Fruit fly (Drosophila melanogaster) Kc167 (cell line): ENCODE data around the gene pn.

Experiments
- Myc ChIP-seq: fragments of >200 bp; optimal IDR thresholded peaks from 2 replicates; lab custom pipeline; 2017; ENCODE audit warnings: missing external identifiers
- Sin3A ChIP-seq: fragments of >200 bp; optimal IDR thresholded peaks from 2 replicates; lab custom pipeline; 2018; ENCODE audit warnings: missing external identifiers
- h ChIP-seq: fragments of >200 bp; optimal IDR thresholded peaks from 3 replicates; lab custom pipeline; 2018; ENCODE audit warnings: missing external identifiers
- insv ChIP-seq: fragments of >200 bp; optimal IDR thresholded peaks from 3 replicates; lab custom pipeline; 2018; ENCODE audit warnings: missing external identifiers
- psq ChIP-seq: fragments of >200 bp; optimal IDR thresholded peaks from 2 replicates; lab custom pipeline; 2017; ENCODE audit warnings: missing external identifiers

DNA sequence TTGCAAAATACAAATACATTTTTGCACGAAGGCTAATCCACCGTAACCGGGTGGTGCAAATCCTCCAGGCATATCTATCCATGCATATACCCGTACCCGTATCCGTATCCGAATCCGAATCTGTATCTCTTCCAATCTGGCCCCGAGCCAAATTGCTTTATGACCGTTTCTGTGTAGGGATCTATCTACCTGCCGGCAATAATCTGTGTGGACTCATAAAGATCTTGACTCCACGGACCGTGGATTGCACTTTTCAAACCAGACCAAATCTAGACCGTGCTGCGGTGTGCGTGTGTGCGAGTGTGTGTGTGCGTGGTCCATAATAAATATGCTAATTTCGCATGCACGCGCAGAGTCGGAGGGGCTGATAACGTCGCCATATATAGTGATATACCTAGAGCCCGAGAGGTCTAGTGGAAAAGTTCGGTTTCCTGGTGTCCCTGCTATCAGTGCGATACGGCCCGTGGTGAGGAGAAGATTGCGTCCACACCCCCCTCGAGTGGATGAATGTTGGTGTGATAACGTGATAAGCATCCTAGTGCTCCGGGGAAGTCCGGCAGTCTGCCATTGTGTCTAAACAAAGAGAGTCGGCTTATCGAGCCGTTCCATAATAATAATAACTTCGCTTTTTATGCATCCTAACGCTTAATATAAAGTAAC is 38.6 kb upstream of the pn start:
- TF ChIP-seq Myc, result no peak
- TF ChIP-seq psq (lab: Kevin White, UChicago), result no peak
- TF ChIP-seq h (lab: Kevin White, UChicago), result no peak
- no peak for TF ChIP-seq insv (lab: Kevin White, UChicago)
- no peak for TF ChIP-seq Sin3A (lab: Kevin White, UChicago)
